Worm (Caenorhabditis elegans): ENCODE data around the gene famk-1.

famk-1 gene

DNA sequence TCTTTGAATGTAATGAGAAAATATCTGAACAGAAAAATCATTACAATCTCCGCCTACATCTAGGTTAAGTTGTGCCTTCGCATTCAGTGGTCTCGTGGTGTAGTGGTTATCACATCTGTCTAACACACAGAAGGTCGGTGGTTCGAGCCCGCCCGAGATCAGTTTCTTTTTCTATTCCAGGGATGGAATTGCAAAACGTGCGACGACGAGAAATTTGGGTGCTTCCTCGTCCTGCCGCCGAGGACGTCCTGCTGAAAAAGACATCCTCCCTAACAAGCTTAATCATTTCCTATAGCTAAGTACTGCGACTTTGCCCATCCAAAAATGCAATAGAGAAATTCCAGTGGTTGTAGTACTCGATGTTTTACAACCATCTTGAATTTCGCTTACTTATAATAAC, 23.0 kb upstream of the famk-1 start (continued):
- no peak for TF ChIP-seq efl-1 (GFP tag; optimal IDR thresholded peaks at IDR 0.05)
- TF ChIP-seq aptf-3 (GFP tag; IDR thresholded peaks at IDR 0.05), result no peak
- TF ChIP-seq die-1 (tag; optimal IDR thresholded peaks at IDR 0.05), result peak; percentile 19
- no peak for TF ChIP-seq ceh-27 (GFP tag; optimal IDR thresholded peaks at IDR 0.05)
- no peak for TF ChIP-seq lsl-1 (GFP tag; optimal IDR thresholded peaks at IDR 0.05)
- TF ChIP-seq F57C9.4 (tag; optimal IDR thresholded peaks at IDR 0.05), result no peak
- TF ChIP-seq lin-40 (tag; optimal IDR thresholded peaks at IDR 0.05), result peak; percentile 33
- TF ChIP-seq Y56A3A.18 (GFP tag; IDR thresholded peaks at IDR 0.05), result no peak
- TF ChIP-seq madf-10 (tag; optimal IDR thresholded peaks at IDR 0.05), result no peak
- TF ChIP-seq ceh-58 (GFP tag; IDR thresholded peaks at IDR 0.05), result no peak
- no peak for TF ChIP-seq T26A5.8 (tag; optimal IDR thresholded peaks at IDR 0.05)
- TF ChIP-seq nhr-80 (tag; optimal IDR thresholded peaks at IDR 0.05), result peak; percentile 19
- TF ChIP-seq ceh-91 (GFP tag; IDR thresholded peaks at IDR 0.05), result no peak
- no peak for TF ChIP-seq Y53G8AR.9 (GFP tag; conservative IDR thresholded peaks at IDR 0.05)
- TF ChIP-seq sea-2 (GFP tag; IDR thresholded peaks at IDR 0.05), result no peak
- no peak for TF ChIP-seq F57A8.1 (GFP tag; optimal IDR thresholded peaks at IDR 0.05)
- TF ChIP-seq let-526 (GFP tag; IDR thresholded peaks at IDR 0.05), result no peak
- TF ChIP-seq Y53F4B.3 (GFP tag; IDR thresholded peaks at IDR 0.05), result no peak
- no peak for TF ChIP-seq bed-1 (GFP tag; IDR thresholded peaks at IDR 0.05)
- no peak for TF ChIP-seq F33H1.4 (GFP tag; IDR thresholded peaks at IDR 0.05)
- TF ChIP-seq akir-1 (GFP tag; optimal IDR thresholded peaks at IDR 0.05), result no peak
- peak; percentile 57 for TF ChIP-seq rpc-1 (optimal IDR thresholded peaks at IDR 0.05)
- peak; percentile 75 for TF ChIP-seq rpc-1 (tag; optimal IDR thresholded peaks at IDR 0.05)
- TF ChIP-seq sdz-38 (tag; optimal IDR thresholded peaks at IDR 0.05), result no peak
- no peak for TF ChIP-seq B0019.2 (GFP tag; conservative IDR thresholded peaks at IDR 0.05)
- TF ChIP-seq gei-17 (GFP tag; optimal IDR thresholded peaks at IDR 0.05), result no peak
- TF ChIP-seq him-1 (tag; optimal IDR thresholded peaks at IDR 0.05), result peak; percentile 67
- TF ChIP-seq ets-4 (GFP tag; optimal IDR thresholded peaks at IDR 0.05), result no peak
- no peak for TF ChIP-seq zfh-2 (GFP tag; conservative IDR thresholded peaks at IDR 0.05)
- no peak for TF ChIP-seq K11D2.4 (GFP tag; IDR thresholded peaks at IDR 0.05)
- no peak for TF ChIP-seq lin-35 (GFP tag; optimal IDR thresholded peaks at IDR 0.05)
- no peak for TF ChIP-seq madf-8 (GFP tag; conservative IDR thresholded peaks at IDR 0.05)
- no peak for TF ChIP-seq F52B5.7 (tag; optimal IDR thresholded peaks at IDR 0.05)
- no peak for TF ChIP-seq egl-44 (GFP tag; IDR thresholded peaks at IDR 0.05)
- TF ChIP-seq fkh-3 (tag; optimal IDR thresholded peaks at IDR 0.05), result no peak
- no peak for TF ChIP-seq lir-1 (GFP tag; conservative IDR thresholded peaks at IDR 0.05)
- peak; percentile 28; the same call in 1 of the 2 replicates for TF ChIP-seq ceh-100 (GFP tag; IDR thresholded peaks at IDR 0.05)
- no peak for TF ChIP-seq mel-28 (tag; optimal IDR thresholded peaks at IDR 0.05; ENCODE audit: borderline replicate concordance)
- TF ChIP-seq C06A6.2 (GFP tag; conservative IDR thresholded peaks at IDR 0.05), result no peak

DNA sequence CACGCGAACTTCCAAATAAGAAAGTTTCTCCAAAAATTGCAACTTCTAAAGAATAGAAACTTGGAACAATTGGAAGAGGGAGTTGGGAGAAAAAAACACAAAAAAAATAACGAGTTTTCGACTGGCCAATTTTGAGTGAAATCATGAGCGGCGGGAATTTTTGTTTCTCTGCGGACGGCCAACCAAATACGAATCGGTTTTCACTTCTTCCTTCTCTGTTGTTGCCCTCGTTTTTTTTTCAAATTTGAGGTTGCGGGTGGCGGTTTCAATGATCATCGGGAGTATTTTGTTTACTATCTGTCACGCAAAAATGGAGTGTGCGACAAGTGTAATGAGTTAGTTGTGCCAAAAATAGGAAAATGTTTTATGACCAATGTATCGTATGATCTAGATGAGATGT, 20.6 kb upstream of the famk-1 start:
- TF ChIP-seq nfyb-1 (GFP tag; IDR thresholded peaks at IDR 0.05), result no peak
- no peak for TF ChIP-seq lsy-27 (tag; optimal IDR thresholded peaks at IDR 0.05; ENCODE audit: borderline replicate concordance, insufficient read depth)
- no peak for TF ChIP-seq ceh-91 (GFP tag; IDR thresholded peaks at IDR 0.05)

Data from whole organism, young adult.